Worm (Caenorhabditis elegans) whole organism, mixed stage, embryonic: Measurements from ENCODE around the gene dpy-2.

Source experiments
- lsy-2 ChIP-seq: fragments of 150-350 bp; optimal IDR thresholded peaks from 2 replicates; lab custom pipeline; 2014; ENCODE audit warnings: missing biosample characterization, missing genetic modification characterization
- nhr-76 ChIP-seq: sonication (generic microtip); optimal IDR thresholded peaks from 2 replicates; lab custom pipeline; 2017; ENCODE audit warnings: missing biosample characterization, missing genetic modification characterization
- snpc-4 ChIP-seq: fragments of 150-350 bp; optimal IDR thresholded peaks from 2 replicates; lab custom pipeline; 2014; ENCODE audit warnings: missing biosample characterization, missing genetic modification characterization
- ztf-11 ChIP-seq: fragments of 150-350 bp; optimal IDR thresholded peaks from 2 replicates; lab custom pipeline; 2014; ENCODE audit warnings: missing biosample characterization, missing genetic modification characterization

DNA sequence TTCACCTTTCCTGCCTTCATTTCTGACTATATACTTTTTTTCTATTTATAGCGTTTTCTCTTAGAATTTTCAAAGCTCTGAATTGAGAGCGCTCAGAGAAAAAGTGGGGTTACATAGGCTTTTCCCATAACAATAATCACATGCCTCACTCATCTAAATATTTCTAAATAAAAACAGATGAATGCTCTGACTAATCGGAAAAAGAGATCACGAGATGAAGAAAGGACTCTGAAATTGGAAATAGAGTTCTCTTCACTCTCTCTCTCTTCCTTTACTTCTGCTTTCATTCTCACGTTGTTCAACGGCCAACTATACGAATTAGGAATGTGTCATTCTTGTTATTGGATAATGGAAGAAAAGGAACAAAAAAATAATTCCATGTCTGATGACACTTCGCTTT, 25.0 kb upstream of the dpy-2 start:
- TF ChIP-seq snpc-4 (tag; lab: Kevin White, UChicago) (no peak), ztf-11 (tag; lab: Kevin White, UChicago) (no peak), lsy-2 (tag; lab: Kevin White, UChicago) (no peak), nhr-76 (no peak)
